Fruit fly (Drosophila melanogaster) whole organism, embryonic: ENCODE measurements around the gene CG12177.
A peak's percentile ranks its signal among the peaks of the same experiment; 100 is the strongest.

Source experiments
- B-H2 ChIP-seq: fragments of 200-800 bp; sonication (Bioruptor generic); optimal IDR thresholded peaks from 2 replicates; lab custom pipeline; 2018; ENCODE audit warnings: missing biosample characterization, mild to moderate bottlenecking, missing genetic modification characterization
- Bdp1 ChIP-seq: fragments of 200-800 bp; sonication (Bioruptor generic); optimal IDR thresholded peaks from 3 replicates; lab custom pipeline; 2016; ENCODE audit warnings: missing biosample characterization, missing genetic modification characterization
- Bgb ChIP-seq: fragments of 200-800 bp; sonication (Bioruptor generic); IDR thresholded peaks from 2 replicates; pipeline ENCODE4 v1.3.6; 2022; ENCODE audit warnings: missing biosample characterization, missing genetic modification characterization; ENCODE audit not compliant: partially characterized antibody
- CG10147 ChIP-seq: fragments of 200-800 bp; sonication (Bioruptor generic); optimal IDR thresholded peaks from 2 replicates; lab custom pipeline; 2019; ENCODE audit warnings: missing biosample characterization, mild to moderate bottlenecking, missing genetic modification characterization, moderate library complexity
- CG10209 ChIP-seq: fragments of 200-800 bp; sonication (Bioruptor generic); optimal IDR thresholded peaks from 3 replicates; lab custom pipeline; 2017; ENCODE audit warnings: missing biosample characterization, mild to moderate bottlenecking, missing genetic modification characterization, missing genetic modification reagents
- CG10959 ChIP-seq: fragments of 200-800 bp; sonication (Bioruptor generic); IDR thresholded peaks from 2 replicates; pipeline ENCODE4 v1.3.6; 2022; ENCODE audit warnings: missing biosample characterization, missing genetic modification characterization
- CG11398 ChIP-seq: fragments of 200-800 bp; sonication (Bioruptor generic); optimal IDR thresholded peaks from 2 replicates; lab custom pipeline; 2016; ENCODE audit warnings: missing biosample characterization, missing genetic modification characterization
- CG11560 ChIP-seq: fragments of 200-800 bp; sonication (Bioruptor generic); IDR thresholded peaks from 3 replicates; pipeline ENCODE4 v1.3.6; 2022; ENCODE audit warnings: missing biosample characterization, missing genetic modification characterization
- CG13624 ChIP-seq: fragments of 200-800 bp; sonication (Bioruptor generic); optimal IDR thresholded peaks from 2 replicates; lab custom pipeline; 2016; ENCODE audit warnings: missing biosample characterization, missing genetic modification characterization
- CG14014 ChIP-seq: fragments of 200-800 bp; sonication (Bioruptor generic); IDR thresholded peaks from 2 replicates; pipeline ENCODE4 v1.3.6; 2022; ENCODE audit warnings: missing biosample characterization, missing genetic modification characterization
- CG15073 ChIP-seq: fragments of 200-800 bp; sonication (Bioruptor generic); optimal IDR thresholded peaks from 2 replicates; lab custom pipeline; 2016; ENCODE audit warnings: missing biosample characterization, missing genetic modification characterization
- CG15479 ChIP-seq: fragments of 200-800 bp; sonication (Bioruptor generic); optimal IDR thresholded peaks from 3 replicates; lab custom pipeline; 2019; ENCODE audit warnings: missing biosample characterization, mild to moderate bottlenecking, missing genetic modification characterization, moderate library complexity
- CG17802 ChIP-seq: fragments of 200-800 bp; sonication (Bioruptor generic); optimal IDR thresholded peaks from 2 replicates; lab custom pipeline; 2018; ENCODE audit warnings: missing biosample characterization, mild to moderate bottlenecking, missing genetic modification characterization, moderate library complexity
- CG3838 ChIP-seq: fragments of 200-800 bp; sonication (Bioruptor generic); optimal IDR thresholded peaks from 3 replicates; lab custom pipeline; 2016; ENCODE audit warnings: missing biosample characterization, missing genetic modification characterization
- CG3995 ChIP-seq: fragments of 200-800 bp; sonication (Bioruptor generic); optimal IDR thresholded peaks from 3 replicates; lab custom pipeline; 2016; ENCODE audit warnings: missing biosample characterization, missing genetic modification characterization
- CG4282 ChIP-seq: fragments of 200-800 bp; sonication (Bioruptor generic); optimal IDR thresholded peaks from 2 replicates; lab custom pipeline; 2016; ENCODE audit warnings: missing biosample characterization, missing genetic modification characterization
- CG4328 ChIP-seq: fragments of 200-800 bp; sonication (Bioruptor generic); optimal IDR thresholded peaks from 3 replicates; lab custom pipeline; 2017; ENCODE audit warnings: missing biosample characterization, missing genetic modification reagents, missing genetic modification characterization
- CG4404 ChIP-seq: fragments of 200-800 bp; sonication (Bioruptor generic); IDR thresholded peaks from 2 replicates; pipeline ENCODE4 v1.3.6; 2022; ENCODE audit warnings: missing biosample characterization, missing genetic modification characterization
- CG6689 ChIP-seq: fragments of 200-800 bp; sonication (Bioruptor generic); IDR thresholded peaks from 2 replicates; pipeline ENCODE4 v1.3.6; 2022; ENCODE audit warnings: missing biosample characterization, missing genetic modification characterization
- CTCF ChIP-seq: fragments of 200-800 bp; sonication (Bioruptor generic); optimal IDR thresholded peaks from 2 replicates; lab custom pipeline; 2017; ENCODE audit warnings: missing biosample characterization, mild to moderate bottlenecking, missing genetic modification characterization, moderate library complexity
- Chrac-16 ChIP-seq: fragments of 200-800 bp; sonication (Bioruptor generic); optimal IDR thresholded peaks from 3 replicates; lab custom pipeline; 2016; ENCODE audit warnings: missing biosample characterization, missing genetic modification characterization
- CkIIα-i1 ChIP-seq: fragments of 200-800 bp; sonication (Bioruptor generic); IDR thresholded peaks from 2 replicates; pipeline ENCODE4 v1.3.6; 2022; ENCODE audit warnings: missing biosample characterization, missing genetic modification characterization
- Ets65A ChIP-seq: fragments of 200-800 bp; sonication (Bioruptor generic); peaks from one replicate; lab custom pipeline; 2016; ENCODE audit warnings: missing biosample characterization, missing genetic modification characterization
- H15 ChIP-seq: fragments of 200-800 bp; sonication (Bioruptor generic); IDR thresholded peaks from 3 replicates; pipeline ENCODE4 v1.3.6; 2022; ENCODE audit warnings: missing biosample characterization, missing genetic modification characterization
- HLH4C ChIP-seq: fragments of 200-800 bp; sonication (Bioruptor generic); IDR thresholded peaks from 3 replicates; pipeline ENCODE4 v1.3.6; 2022; ENCODE audit warnings: missing biosample characterization, missing genetic modification characterization; ENCODE audit not compliant: partially characterized antibody
- Hr3 ChIP-seq: fragments of 200-800 bp; sonication (Bioruptor generic); optimal IDR thresholded peaks from 3 replicates; lab custom pipeline; 2016; ENCODE audit warnings: missing biosample characterization, missing genetic modification characterization
- Mad ChIP-seq: fragments of 200-800 bp; sonication (Bioruptor generic); optimal IDR thresholded peaks from 2 replicates; lab custom pipeline; 2016; ENCODE audit warnings: missing biosample characterization, missing genetic modification characterization
- Med ChIP-seq: fragments of 200-800 bp; sonication (Bioruptor generic); peaks from one replicate; lab custom pipeline; 2016; ENCODE audit warnings: missing biosample characterization, missing genetic modification characterization, mild to moderate bottlenecking, inconsistent platforms, moderate library complexity
- Mrtf ChIP-seq: fragments of 200-800 bp; sonication (Bioruptor generic); IDR thresholded peaks from 3 replicates; pipeline ENCODE4 v1.3.6; 2022; ENCODE audit warnings: missing biosample characterization, missing genetic modification characterization
- NC2β ChIP-seq: fragments of 200-800 bp; sonication (Bioruptor generic); optimal IDR thresholded peaks from 2 replicates; lab custom pipeline; 2016; ENCODE audit warnings: missing biosample characterization, missing genetic modification characterization
- NfI ChIP-seq: fragments of 200-800 bp; sonication (Bioruptor generic); optimal IDR thresholded peaks from 3 replicates; lab custom pipeline; 2018; ENCODE audit warnings: missing biosample characterization, mild to moderate bottlenecking, missing genetic modification characterization, moderate library complexity
- Oli ChIP-seq: fragments of 200-800 bp; sonication (Bioruptor generic); optimal IDR thresholded peaks from 2 replicates; lab custom pipeline; 2018; ENCODE audit warnings: missing biosample characterization, mild to moderate bottlenecking, missing genetic modification characterization, moderate library complexity
- Pdp1 ChIP-seq, 2 experiments: fragments of 200-800 bp; sonication (Bioruptor generic); optimal IDR thresholded peaks; 3 replicates each; lab custom pipeline; 2016; ENCODE audit warnings: missing biosample characterization in 2 of 2, missing genetic modification characterization in 2 of 2, mild to moderate bottlenecking in 1 of 2, moderate library complexity in 1 of 2
- Sin3A ChIP-seq: fragments of >200 bp; optimal IDR thresholded peaks from 2 replicates; lab custom pipeline; 2018
- Sox102F ChIP-seq: fragments of 200-800 bp; sonication (Bioruptor generic); optimal IDR thresholded peaks from 2 replicates; lab custom pipeline; 2018; ENCODE audit warnings: missing biosample characterization, mild to moderate bottlenecking, missing genetic modification characterization, moderate library complexity
- Trl ChIP-seq, 3 experiments: fragments of >200 bp in 2 of 3; fragments of 200-800 bp in 1 of 3; sonication (Bioruptor generic) in 1 of 3; optimal IDR thresholded peaks; 2 replicates in 1 of 3; 3 replicates in 2 of 3; lab custom pipeline; 2016 to 2017; ENCODE audit warnings: missing biosample characterization in 1 of 3, missing genetic modification characterization in 1 of 3
- Vsx1 ChIP-seq: fragments of 200-800 bp; sonication (Bioruptor generic); optimal IDR thresholded peaks from 2 replicates; lab custom pipeline; 2017; ENCODE audit warnings: missing biosample characterization, mild to moderate bottlenecking, missing genetic modification characterization, missing genetic modification reagents
- aop ChIP-seq: fragments of 200-800 bp; sonication (Bioruptor generic); IDR thresholded peaks from 2 replicates; pipeline ENCODE4 v1.3.6; 2022; ENCODE audit warnings: missing biosample characterization, missing genetic modification characterization
- ara ChIP-seq: fragments of 200-800 bp; sonication (Bioruptor generic); IDR thresholded peaks from 2 replicates; pipeline ENCODE4 v1.3.6; 2022; ENCODE audit warnings: missing biosample characterization, missing genetic modification characterization
- bab2 ChIP-seq: fragments of 200-800 bp; sonication (Bioruptor generic); optimal IDR thresholded peaks from 2 replicates; lab custom pipeline; 2016; ENCODE audit warnings: missing biosample characterization, missing genetic modification characterization
- btn ChIP-seq: fragments of 200-800 bp; sonication (Bioruptor generic); optimal IDR thresholded peaks from 2 replicates; lab custom pipeline; 2016; ENCODE audit warnings: missing biosample characterization, missing genetic modification characterization
- caup ChIP-seq: fragments of 200-800 bp; sonication (Bioruptor generic); optimal IDR thresholded peaks from 3 replicates; lab custom pipeline; 2017; ENCODE audit warnings: missing biosample characterization, mild to moderate bottlenecking, missing genetic modification characterization, moderate library complexity; ENCODE audit not compliant: severe bottlenecking
- ci ChIP-seq: fragments of 200-800 bp; sonication (Bioruptor generic); IDR thresholded peaks from 3 replicates; pipeline ENCODE4 v1.3.6; 2022; ENCODE audit warnings: missing biosample characterization, missing genetic modification characterization
- croc ChIP-seq: fragments of 200-800 bp; sonication (Bioruptor generic); conservative IDR thresholded peaks from 3 replicates; pipeline ENCODE4 v1.3.6; 2022; ENCODE audit warnings: missing biosample characterization, missing genetic modification characterization
- fd102C ChIP-seq: fragments of 200-800 bp; sonication (Bioruptor generic); optimal IDR thresholded peaks from 2 replicates; lab custom pipeline; 2018; ENCODE audit warnings: missing biosample characterization, mild to moderate bottlenecking, missing genetic modification characterization, moderate library complexity
- peb ChIP-seq: fragments of 200-800 bp; sonication (Bioruptor generic); IDR thresholded peaks from 2 replicates; pipeline ENCODE4 v1.3.6; 2022; ENCODE audit warnings: missing biosample characterization, missing genetic modification characterization
- salm ChIP-seq: fragments of 200-800 bp; sonication (Bioruptor generic); optimal IDR thresholded peaks from 2 replicates; lab custom pipeline; 2018; ENCODE audit warnings: missing biosample characterization, mild to moderate bottlenecking, missing genetic modification characterization
- sens-2 ChIP-seq: fragments of 200-800 bp; sonication (Bioruptor generic); IDR thresholded peaks from 2 replicates; pipeline ENCODE4 v1.3.6; 2022; ENCODE audit warnings: missing biosample characterization, missing genetic modification characterization
- slbo ChIP-seq: fragments of 200-800 bp; sonication (Bioruptor generic); IDR thresholded peaks from 2 replicates; pipeline ENCODE4 v1.3.6; 2022; ENCODE audit warnings: missing biosample characterization, missing genetic modification characterization
- trh ChIP-seq: fragments of 200-800 bp; sonication (Bioruptor generic); optimal IDR thresholded peaks from 2 replicates; lab custom pipeline; 2016; ENCODE audit warnings: missing biosample characterization, missing genetic modification characterization
- vfl ChIP-seq: fragments of 200-800 bp; sonication (Bioruptor generic); optimal IDR thresholded peaks from 2 replicates; lab custom pipeline; 2016; ENCODE audit warnings: missing biosample characterization, missing genetic modification characterization

Gene CG12177

dm6 chrX:13634254-13634999 is 45.9 kb downstream of the CG12177 start (continued):
- TF ChIP-seq NfI (no peak), ci (GFP tag; lab: Robert Waterston, UW) (peak; percentile 64; the same call in 2 of the 3 replicates), btn (GFP tag; lab: Kevin White, UChicago) (no peak), NC2β (GFP tag; lab: Kevin White, UChicago) (no peak), Vsx1 (peak; percentile 25), CG15073 (no peak), Chrac-16 (GFP tag; lab: Kevin White, UChicago) (peak; percentile 24), Hr3 (GFP tag; lab: Kevin White, UChicago) (peak; percentile 18), CkIIα-i1 (GFP tag; lab: Robert Waterston, UW) (no peak), CG10209 (GFP tag; lab: Kevin White, UChicago) (peak; percentile 63), CG11398 (GFP tag; lab: Kevin White, UChicago) (peak; percentile 24), Trl (optimal IDR thresholded peaks at IDR 0.05; lab: Kevin White, UChicago) (peak in 1 of 2 experiments; percentile 4), Trl (GFP tag; optimal IDR thresholded peaks at IDR 0.05; lab: Kevin White, UChicago) (peak; percentile 37), salm (tag; lab: Kevin White, UChicago) (no peak), Mrtf (GFP tag; lab: Robert Waterston, UW) (no peak), CG4328 (GFP tag; lab: Kevin White, UChicago) (peak; percentile 72), CG13624 (GFP tag; lab: Kevin White, UChicago) (peak; percentile 51), trh (GFP tag; lab: Kevin White, UChicago) (no peak), Pdp1 (GFP tag; optimal IDR thresholded peaks at IDR 0.05; lab: Kevin White, UChicago) (peak; percentile 43 to 55), Bgb (GFP tag; lab: Robert Waterston, UW) (no peak), CG6689 (GFP tag; lab: Robert Waterston, UW) (no peak), CG10959 (GFP tag; lab: Robert Waterston, UW) (no peak), Med (peak; percentile 91), CG4404 (no peak), Ets65A (peak; percentile 92), aop (GFP tag; lab: Robert Waterston, UW) (no peak), ara (GFP tag; lab: Robert Waterston, UW) (no peak), caup (GFP tag; lab: Kevin White, UChicago) (peak; percentile 71), Mad (GFP tag; lab: Kevin White, UChicago) (no peak), CG14014 (GFP tag; lab: Robert Waterston, UW) (peak; percentile 58), peb (GFP tag; lab: Robert Waterston, UW) (no peak), slbo (GFP tag; lab: Robert Waterston, UW) (peak; percentile 61), Sox102F (peak; percentile 21), CG15479 (GFP tag; lab: Kevin White, UChicago) (peak; percentile 94), CTCF (GFP tag; lab: Kevin White, UChicago) (no peak), Oli (tag; lab: Kevin White, UChicago) (peak; percentile 3), CG4282 (GFP tag; lab: Kevin White, UChicago) (no peak), Bdp1 (no peak), H15 (GFP tag; lab: Robert Waterston, UW) (no peak), croc (GFP tag; lab: Robert Waterston, UW) (no peak), CG10147 (peak; percentile 61), vfl (no peak), sens-2 (no peak), CG3995 (GFP tag; lab: Kevin White, UChicago) (no peak), Sin3A (lab: Kevin White, UChicago) (no peak), bab2 (GFP tag; lab: Kevin White, UChicago) (peak; percentile 62), fd102C (no peak), HLH4C (GFP tag; lab: Robert Waterston, UW) (no peak), CG3838 (GFP tag; lab: Kevin White, UChicago) (no peak), CG11560 (no peak), B-H2 (GFP tag; lab: Kevin White, UChicago) (peak; percentile 38), CG17802 (no peak)
